Fruit fly (Drosophila melanogaster) whole organism, embryonic: ENCODE data around the gene CG6153.
A peak's percentile ranks its signal among the peaks of the same experiment; 100 is the strongest.

Experiments
- ATbp ChIP-seq: fragments of 200-800 bp; sonication (Bioruptor generic); optimal IDR thresholded peaks from 2 replicates; lab custom pipeline; 2017; ENCODE audit warnings: missing biosample characterization, mild to moderate bottlenecking, missing genetic modification characterization, missing genetic modification reagents
- Adf1 ChIP-seq: fragments of 200-800 bp; sonication (Bioruptor generic); IDR thresholded peaks from 2 replicates; pipeline ENCODE4 v1.3.6; 2022; ENCODE audit warnings: missing biosample characterization, missing genetic modification characterization
- BEAF-32 ChIP-seq: fragments of 200-800 bp; sonication (Bioruptor generic); optimal IDR thresholded peaks from 3 replicates; lab custom pipeline; 2017; ENCODE audit warnings: missing biosample characterization, missing genetic modification characterization, mild to moderate bottlenecking, moderate library complexity, missing genetic modification reagents
- CG10565 ChIP-seq: fragments of 200-800 bp; sonication (Bioruptor generic); optimal IDR thresholded peaks from 3 replicates; lab custom pipeline; 2016; ENCODE audit warnings: missing biosample characterization, mild to moderate bottlenecking, missing genetic modification characterization
- CG11085 ChIP-seq: fragments of 200-800 bp; sonication (Bioruptor generic); IDR thresholded peaks from 2 replicates; pipeline ENCODE4 v1.3.6; 2022; ENCODE audit warnings: missing biosample characterization, missing genetic modification characterization
- CG11398 ChIP-seq: fragments of 200-800 bp; sonication (Bioruptor generic); optimal IDR thresholded peaks from 2 replicates; lab custom pipeline; 2016; ENCODE audit warnings: missing biosample characterization, missing genetic modification characterization
- CG11723 ChIP-seq: fragments of 200-800 bp; sonication (Bioruptor generic); optimal IDR thresholded peaks from 2 replicates; lab custom pipeline; 2017; ENCODE audit warnings: missing biosample characterization, mild to moderate bottlenecking, missing genetic modification characterization
- CG12219 ChIP-seq: fragments of 200-800 bp; sonication (Bioruptor generic); optimal IDR thresholded peaks from 3 replicates; lab custom pipeline; 2018; ENCODE audit warnings: missing biosample characterization, mild to moderate bottlenecking, missing genetic modification characterization
- CG12769 ChIP-seq: fragments of 200-800 bp; sonication (Bioruptor generic); optimal IDR thresholded peaks from 2 replicates; lab custom pipeline; 2019; ENCODE audit warnings: missing biosample characterization, mild to moderate bottlenecking, missing genetic modification characterization, moderate library complexity
- CG14667 ChIP-seq: fragments of 200-800 bp; sonication (Bioruptor generic); IDR thresholded peaks from 2 replicates; pipeline ENCODE4 v1.3.6; 2022; ENCODE audit warnings: missing biosample characterization, missing genetic modification characterization
- CG14965 ChIP-seq: fragments of 200-800 bp; sonication (Bioruptor generic); optimal IDR thresholded peaks from 2 replicates; lab custom pipeline; 2016; ENCODE audit warnings: missing biosample characterization, missing genetic modification characterization, borderline replicate concordance
- CG15269 ChIP-seq: fragments of 200-800 bp; sonication (Bioruptor generic); optimal IDR thresholded peaks from 2 replicates; lab custom pipeline; 2018; ENCODE audit warnings: missing biosample characterization, mild to moderate bottlenecking, missing genetic modification characterization, moderate library complexity
- CG15514 ChIP-seq: fragments of 200-800 bp; sonication (Bioruptor generic); optimal IDR thresholded peaks from 3 replicates; lab custom pipeline; 2017; ENCODE audit warnings: missing biosample characterization, missing genetic modification characterization, mild to moderate bottlenecking, moderate library complexity, missing genetic modification reagents
- CG16813 ChIP-seq: fragments of 200-800 bp; sonication (Bioruptor generic); IDR thresholded peaks from 3 replicates; pipeline ENCODE4 v1.3.6; 2022; ENCODE audit warnings: missing biosample characterization, missing genetic modification characterization; ENCODE audit not compliant: partially characterized antibody
- CG18619 ChIP-seq: fragments of 200-800 bp; sonication (Bioruptor generic); optimal IDR thresholded peaks from 3 replicates; lab custom pipeline; 2017; ENCODE audit warnings: missing biosample characterization, mild to moderate bottlenecking, missing genetic modification characterization
- CG2875 ChIP-seq: fragments of 200-800 bp; sonication (Bioruptor generic); optimal IDR thresholded peaks from 2 replicates; lab custom pipeline; 2017; ENCODE audit warnings: missing biosample characterization, mild to moderate bottlenecking, missing genetic modification characterization, missing genetic modification reagents
- CG30403 ChIP-seq: fragments of 200-800 bp; sonication (Bioruptor generic); optimal IDR thresholded peaks from 3 replicates; lab custom pipeline; 2016; ENCODE audit warnings: missing biosample characterization, missing genetic modification characterization
- CG31365 ChIP-seq: fragments of 200-800 bp; sonication (Bioruptor generic); optimal IDR thresholded peaks from 2 replicates; lab custom pipeline; 2018; ENCODE audit warnings: missing biosample characterization, mild to moderate bottlenecking, missing genetic modification characterization
- CG4854 ChIP-seq: fragments of 200-800 bp; sonication (Bioruptor generic); optimal IDR thresholded peaks from 2 replicates; lab custom pipeline; 2016; ENCODE audit warnings: missing biosample characterization, missing genetic modification characterization, inconsistent platforms
- CG7839 ChIP-seq: fragments of 200-800 bp; sonication (Bioruptor generic); optimal IDR thresholded peaks from 3 replicates; lab custom pipeline; 2018; ENCODE audit warnings: missing biosample characterization, mild to moderate bottlenecking, missing genetic modification characterization, moderate library complexity
- CG8924 ChIP-seq: fragments of 200-800 bp; optimal IDR thresholded peaks from 3 replicates; lab custom pipeline; 2019; ENCODE audit warnings: missing biosample characterization, mild to moderate bottlenecking, missing genetic modification characterization, moderate library complexity
- CG9817 ChIP-seq: fragments of 200-800 bp; sonication (Bioruptor generic); optimal IDR thresholded peaks from 2 replicates; lab custom pipeline; 2018; ENCODE audit warnings: missing biosample characterization, mild to moderate bottlenecking, missing genetic modification characterization, moderate library complexity
- Camta ChIP-seq: fragments of 200-800 bp; sonication (Bioruptor generic); optimal IDR thresholded peaks from 2 replicates; lab custom pipeline; 2016; ENCODE audit warnings: missing biosample characterization, missing genetic modification characterization
- CkIIα-i1 ChIP-seq: fragments of 200-800 bp; sonication (Bioruptor generic); IDR thresholded peaks from 2 replicates; pipeline ENCODE4 v1.3.6; 2022; ENCODE audit warnings: missing biosample characterization, missing genetic modification characterization
- H2.0 ChIP-seq: fragments of 200-800 bp; sonication (Bioruptor generic); IDR thresholded peaks from 2 replicates; pipeline ENCODE4 v1.3.6; 2022; ENCODE audit warnings: missing biosample characterization, missing genetic modification characterization
- HLH3B ChIP-seq: fragments of 200-800 bp; sonication (Bioruptor generic); IDR thresholded peaks from 2 replicates; pipeline ENCODE4 v1.3.6; 2022; ENCODE audit warnings: missing biosample characterization, missing genetic modification characterization
- Hr78 ChIP-seq, 2 experiments: fragments of 200-800 bp in 1 of 2; fragments of >200 bp in 1 of 2; sonication (Bioruptor generic) in 1 of 2; optimal IDR thresholded peaks; 2 replicates each; lab custom pipeline; 2017 to 2019; ENCODE audit warnings: missing biosample characterization in 2 of 2, missing genetic modification characterization in 2 of 2, mild to moderate bottlenecking in 1 of 2, moderate library complexity in 1 of 2
- MTF-1 ChIP-seq: fragments of 200-800 bp; sonication (Bioruptor generic); optimal IDR thresholded peaks from 2 replicates; lab custom pipeline; 2018; ENCODE audit warnings: missing biosample characterization, mild to moderate bottlenecking, missing genetic modification characterization, borderline replicate concordance
- Myb ChIP-seq: fragments of 200-800 bp; sonication (Bioruptor generic); optimal IDR thresholded peaks from 2 replicates; lab custom pipeline; 2016; ENCODE audit warnings: missing biosample characterization, missing genetic modification characterization
- NC2β ChIP-seq: fragments of 200-800 bp; sonication (Bioruptor generic); optimal IDR thresholded peaks from 2 replicates; lab custom pipeline; 2016; ENCODE audit warnings: missing biosample characterization, missing genetic modification characterization
- NK7.1 ChIP-seq: fragments of 200-800 bp; sonication (Bioruptor generic); optimal IDR thresholded peaks from 3 replicates; lab custom pipeline; 2016; ENCODE audit warnings: missing biosample characterization, missing genetic modification characterization
- Rx ChIP-seq: fragments of 200-800 bp; sonication (Bioruptor generic); IDR thresholded peaks from 2 replicates; pipeline ENCODE4 v1.3.6; 2022; ENCODE audit warnings: missing biosample characterization, missing genetic modification characterization
- Side ChIP-seq: fragments of 200-800 bp; sonication (Bioruptor generic); optimal IDR thresholded peaks from 2 replicates; lab custom pipeline; 2016; ENCODE audit warnings: missing biosample characterization, missing genetic modification characterization
- Sin3A ChIP-seq: fragments of >200 bp; optimal IDR thresholded peaks from 2 replicates; lab custom pipeline; 2018
- Usf ChIP-seq: fragments of 200-800 bp; sonication (Bioruptor generic); optimal IDR thresholded peaks from 2 replicates; lab custom pipeline; 2017; ENCODE audit warnings: missing genotype, missing biosample characterization, missing genetic modification characterization
- az2 ChIP-seq: fragments of 200-800 bp; sonication (Bioruptor generic); optimal IDR thresholded peaks from 3 replicates; lab custom pipeline; 2016; ENCODE audit warnings: missing biosample characterization, missing genetic modification characterization
- bigmax ChIP-seq: fragments of 200-800 bp; sonication (Bioruptor generic); optimal IDR thresholded peaks from 2 replicates; lab custom pipeline; 2018; ENCODE audit warnings: missing biosample characterization, mild to moderate bottlenecking, missing genetic modification characterization
- bsh ChIP-seq, 2 experiments: fragments of 200-800 bp; sonication (Bioruptor generic); optimal IDR thresholded peaks; 2 replicates each; lab custom pipeline; 2017 to 2018; ENCODE audit warnings: mild to moderate bottlenecking in 2 of 2, missing biosample characterization in 2 of 2, missing genetic modification characterization in 2 of 2, moderate library complexity in 1 of 2
- en ChIP-seq: fragments of 200-800 bp; sonication (Bioruptor generic); optimal IDR thresholded peaks from 2 replicates; lab custom pipeline; 2016; ENCODE audit warnings: missing biosample characterization, missing genetic modification characterization
- fd3F ChIP-seq: fragments of 200-800 bp; sonication (Bioruptor generic); optimal IDR thresholded peaks from 2 replicates; lab custom pipeline; 2018; ENCODE audit warnings: missing biosample characterization, mild to moderate bottlenecking, missing genetic modification characterization, moderate library complexity
- gro ChIP-seq: fragments of 200-800 bp; sonication (Bioruptor generic); optimal IDR thresholded peaks from 2 replicates; lab custom pipeline; 2016; ENCODE audit warnings: missing biosample characterization, missing genetic modification characterization
- mam ChIP-seq: fragments of 200-800 bp; sonication (Bioruptor generic); optimal IDR thresholded peaks from 3 replicates; lab custom pipeline; 2016; ENCODE audit warnings: missing biosample characterization, missing genetic modification characterization
- nom ChIP-seq: fragments of 200-800 bp; sonication (Bioruptor generic); optimal IDR thresholded peaks from 2 replicates; lab custom pipeline; 2017; ENCODE audit warnings: missing biosample characterization, missing genetic modification characterization, mild to moderate bottlenecking, moderate library complexity, missing genetic modification reagents
- otp ChIP-seq: fragments of 200-800 bp; sonication (Bioruptor generic); IDR thresholded peaks from 3 replicates; pipeline ENCODE4, ENCODE4 v1.3.6; 2022; ENCODE audit warnings: missing biosample characterization, missing genetic modification characterization
- ro ChIP-seq: fragments of 200-800 bp; sonication (Bioruptor generic); IDR thresholded peaks from 2 replicates; pipeline ENCODE4 v1.3.6; 2022; ENCODE audit warnings: missing biosample characterization, missing genetic modification characterization
- slou ChIP-seq: fragments of 200-800 bp; sonication (Bioruptor generic); optimal IDR thresholded peaks from 3 replicates; lab custom pipeline; 2016; ENCODE audit warnings: missing biosample characterization, missing genetic modification characterization
- ssp ChIP-seq: fragments of 200-800 bp; sonication (Bioruptor generic); IDR thresholded peaks from 2 replicates; pipeline ENCODE4 v1.3.6; 2022; ENCODE audit warnings: missing biosample characterization, missing genetic modification characterization
- tx ChIP-seq: fragments of 200-800 bp; sonication (Bioruptor generic); optimal IDR thresholded peaks from 2 replicates; lab custom pipeline; 2016; ENCODE audit warnings: missing biosample characterization, missing genetic modification characterization

Gene CG6153

dm6 chr2L:12720430-12721396, 27.9 kb downstream of the CG6153 start (continued):
- TF ChIP-seq H2.0 (GFP tag; lab: Robert Waterston, UW): 0 out of 2 replicates have a peak, but pooled peaks have one; percentile 7
- no peak for TF ChIP-seq Hr78 (GFP tag; optimal IDR thresholded peaks at IDR 0.05; lab: Kevin White, UChicago)
- no peak for TF ChIP-seq CG8924 (tag; lab: Kevin White, UChicago)
- no peak for TF ChIP-seq CG31365 (tag; lab: Kevin White, UChicago)
- no peak for TF ChIP-seq CG10565
- TF ChIP-seq Rx (GFP tag; lab: Robert Waterston, UW): peak; percentile 26; the same call in 1 of the 2 replicates
- no peak for TF ChIP-seq fd3F (GFP tag; lab: Kevin White, UChicago)
- peak; percentile 34 for TF ChIP-seq Side (GFP tag; lab: Kevin White, UChicago)
- no peak for TF ChIP-seq MTF-1 (GFP tag; lab: Kevin White, UChicago)
- no peak for TF ChIP-seq CkIIα-i1 (GFP tag; lab: Robert Waterston, UW)
- no peak for TF ChIP-seq tx
- TF ChIP-seq CG14667 (GFP tag; lab: Robert Waterston, UW): peak; percentile 23; the same call in 1 of the 2 replicates
- no peak for TF ChIP-seq CG2875 (GFP tag; lab: Kevin White, UChicago)
- TF ChIP-seq en (GFP tag; lab: Kevin White, UChicago): no peak
- TF ChIP-seq CG30403 (GFP tag; lab: Kevin White, UChicago): peak; percentile 21
- TF ChIP-seq ssp: no peak
- no peak for TF ChIP-seq slou (GFP tag; lab: Kevin White, UChicago)
- TF ChIP-seq Usf (GFP tag; lab: Kevin White, UChicago): no peak
- no peak for TF ChIP-seq NC2β (GFP tag; lab: Kevin White, UChicago)
- peak; percentile 54; the same call in 1 of the 2 replicates for TF ChIP-seq Adf1 (GFP tag; lab: Robert Waterston, UW)
- peak; percentile 41 for TF ChIP-seq mam (GFP tag; lab: Kevin White, UChicago)
- peak; percentile 37; the same call in 1 of the 3 replicates for TF ChIP-seq otp (GFP tag; lab: Robert Waterston, UW)
- TF ChIP-seq CG11723 (GFP tag; lab: Kevin White, UChicago): no peak
- no peak for TF ChIP-seq NK7.1 (GFP tag; lab: Kevin White, UChicago)
- no peak for TF ChIP-seq CG4854 (GFP tag; lab: Kevin White, UChicago)
- no peak for TF ChIP-seq nom (GFP tag; lab: Kevin White, UChicago)
- TF ChIP-seq ATbp (GFP tag; lab: Kevin White, UChicago): peak; percentile 20
- no peak for TF ChIP-seq CG9817
- no peak for TF ChIP-seq CG12219
- TF ChIP-seq bsh (GFP tag; optimal IDR thresholded peaks at IDR 0.05; lab: Kevin White, UChicago): peak in 1 of 2 experiments; percentile 17
- peak; percentile 36 for TF ChIP-seq az2 (GFP tag; lab: Kevin White, UChicago)
- TF ChIP-seq CG16813 (GFP tag; lab: Robert Waterston, UW): no peak
- no peak for TF ChIP-seq Sin3A (lab: Kevin White, UChicago)
- peak; percentile 69 for TF ChIP-seq CG7839 (tag; lab: Kevin White, UChicago)
- TF ChIP-seq bigmax: no peak
- TF ChIP-seq CG11085 (GFP tag; lab: Robert Waterston, UW): no peak
- TF ChIP-seq ro (GFP tag; lab: Robert Waterston, UW): no peak
- TF ChIP-seq CG18619 (GFP tag; lab: Kevin White, UChicago): peak; percentile 22
- peak; percentile 61 for TF ChIP-seq CG12769 (tag; lab: Kevin White, UChicago)
- peak; percentile 62 for TF ChIP-seq CG15269
- TF ChIP-seq Myb (GFP tag; lab: Kevin White, UChicago): no peak
- no peak for TF ChIP-seq BEAF-32 (GFP tag; lab: Kevin White, UChicago)
- peak; percentile 48 for TF ChIP-seq CG15514 (GFP tag; lab: Kevin White, UChicago)
- no peak for TF ChIP-seq gro (GFP tag; lab: Kevin White, UChicago)
- no peak for TF ChIP-seq CG14965
- TF ChIP-seq Camta (GFP tag; lab: Kevin White, UChicago): no peak
- TF ChIP-seq HLH3B (GFP tag; lab: Robert Waterston, UW): peak; percentile 61
- TF ChIP-seq CG11398: no peak
